Worm (Caenorhabditis elegans) whole organism, L1 larva: ENCODE measurements around the gene M02E1.3.

Source experiments
- elt-3 ChIP-seq, 6 experiments: fragments of 150-350 bp in 1 of 6; sonication (generic microtip); optimal IDR thresholded peaks; 2 replicates each; lab custom pipeline; 2017 to 2018; ENCODE audit warnings: missing biosample characterization in 6 of 6, missing genetic modification characterization in 6 of 6, inconsistent platforms in 1 of 6
- nhr-12 ChIP-seq: sonication (generic microtip); optimal IDR thresholded peaks from 2 replicates; lab custom pipeline; 2017; ENCODE audit warnings: missing biosample characterization, missing genetic modification characterization
- swsn-7 ChIP-seq: sonication (generic microtip); optimal IDR thresholded peaks from 2 replicates; lab custom pipeline; 2016; ENCODE audit warnings: missing genetic modification characterization, missing compliant biosample characterization
- unc-30 ChIP-seq: sonication (generic microtip); optimal IDR thresholded peaks from 2 replicates; lab custom pipeline; 2017; ENCODE audit warnings: missing biosample characterization, missing genetic modification characterization
- unc-86 ChIP-seq: sonication (generic microtip); optimal IDR thresholded peaks from 2 replicates; lab custom pipeline; 2016; ENCODE audit warnings: missing genetic modification characterization, missing compliant biosample characterization

- TF ChIP-seq swsn-7 (tag; lab: Kevin White, UChicago) (no peak), unc-30 (tag; lab: Kevin White, UChicago) (no peak), unc-86 (tag; lab: Kevin White, UChicago) (no peak), nhr-12 (tag; lab: Kevin White, UChicago) (no peak), elt-3 (tag; optimal IDR thresholded peaks at IDR 0.05; lab: Kevin White, UChicago) (no peak)
Observed at ce11 chrX:300250-300649, 22.1 kb upstream of the M02E1.3 start.
